Fruit fly (Drosophila melanogaster) whole organism, wandering third instar larva: Measurements from ENCODE around the gene CG18404.

ENCODE experiments used
- Abd-B ChIP-seq: fragments of >200 bp; optimal IDR thresholded peaks from 2 replicates; lab custom pipeline; 2017; ENCODE audit warnings: missing biosample characterization, missing genetic modification characterization
- CG32264 ChIP-seq: fragments of 200-800 bp; sonication (Bioruptor generic); optimal IDR thresholded peaks from 2 replicates; lab custom pipeline; 2016; ENCODE audit warnings: missing biosample characterization, missing genetic modification characterization
- CG9705 ChIP-seq: fragments of 200-800 bp; sonication (Bioruptor generic); optimal IDR thresholded peaks from 2 replicates; lab custom pipeline; 2018; ENCODE audit warnings: missing biosample characterization, mild to moderate bottlenecking, missing genetic modification characterization
- CrebA ChIP-seq: fragments of 200-800 bp; sonication (Bioruptor generic); optimal IDR thresholded peaks from 2 replicates; lab custom pipeline; 2016; ENCODE audit warnings: missing biosample characterization, mild to moderate bottlenecking, missing genetic modification characterization, borderline replicate concordance
- Dfd ChIP-seq: fragments of >200 bp; optimal IDR thresholded peaks from 2 replicates; lab custom pipeline; 2017; ENCODE audit warnings: missing biosample characterization, missing genetic modification characterization
- Dif ChIP-seq: fragments of 200-275, 200-300 bp; sonication (Bioruptor generic); optimal IDR thresholded peaks from 2 replicates; lab custom pipeline; 2018; ENCODE audit warnings: missing biosample characterization, missing genetic modification characterization; ENCODE audit not compliant: partially characterized antibody
- GATAd ChIP-seq: sonication (Bioruptor generic); optimal IDR thresholded peaks from 2 replicates; lab custom pipeline; 2016; ENCODE audit warnings: missing biosample characterization, missing genetic modification characterization
- HLH106 ChIP-seq: fragments of 200-800 bp; optimal IDR thresholded peaks from 3 replicates; lab custom pipeline; 2019; ENCODE audit warnings: missing biosample characterization, mild to moderate bottlenecking, missing genetic modification characterization, moderate library complexity
- Hnf4 ChIP-seq: fragments of 200-800 bp; sonication (Bioruptor generic); optimal IDR thresholded peaks from 2 replicates; lab custom pipeline; 2016; ENCODE audit warnings: missing biosample characterization, mild to moderate bottlenecking, missing genetic modification characterization
- Hr78 ChIP-seq: fragments of >200 bp; optimal IDR thresholded peaks from 2 replicates; lab custom pipeline; 2017; ENCODE audit warnings: missing biosample characterization, missing genetic modification characterization
- Hr83 ChIP-seq: fragments of 200-300 bp; sonication (Bioruptor generic); optimal IDR thresholded peaks from 2 replicates; lab custom pipeline; 2016; ENCODE audit warnings: missing biosample characterization, mild to moderate bottlenecking, missing genetic modification characterization, moderate library complexity; ENCODE audit not compliant: poor library complexity, severe bottlenecking
- Jra ChIP-seq: sonication (Bioruptor generic); optimal IDR thresholded peaks from 2 replicates; lab custom pipeline; 2016; ENCODE audit warnings: missing biosample characterization, missing genetic modification characterization
- Mio ChIP-seq: sonication (Bioruptor generic); optimal IDR thresholded peaks from 2 replicates; lab custom pipeline; 2016; ENCODE audit warnings: missing biosample characterization, missing genetic modification characterization
- Myc ChIP-seq: fragments of >200 bp; optimal IDR thresholded peaks from 2 replicates; lab custom pipeline; 2017
- N ChIP-seq: fragments of >200 bp; optimal IDR thresholded peaks from 2 replicates; lab custom pipeline; 2018; ENCODE audit warnings: missing biosample characterization, missing external identifiers, missing genetic modification characterization
- OdsH ChIP-seq: fragments of 200-800 bp; sonication (Bioruptor generic); optimal IDR thresholded peaks from 2 replicates; lab custom pipeline; 2016; ENCODE audit warnings: missing biosample characterization, mild to moderate bottlenecking, missing genetic modification characterization
- Rel ChIP-seq, 2 experiments: fragments of 200-800 bp; sonication (Bioruptor generic) in 1 of 2; optimal IDR thresholded peaks; 2 replicates in 1 of 2; 3 replicates in 1 of 2; lab custom pipeline; 2016 to 2019; ENCODE audit warnings: mild to moderate bottlenecking in 2 of 2, missing biosample characterization in 2 of 2, missing genetic modification characterization in 2 of 2, moderate library complexity in 1 of 2
- Sp1 ChIP-seq: fragments of 200-800 bp; sonication (Bioruptor generic); optimal IDR thresholded peaks from 3 replicates; lab custom pipeline; 2019; ENCODE audit warnings: missing biosample characterization, mild to moderate bottlenecking, missing genetic modification characterization, moderate library complexity
- Vsx2 ChIP-seq: fragments of 200-300, 225-300 bp; sonication (Bioruptor generic); optimal IDR thresholded peaks from 2 replicates; lab custom pipeline; 2018; ENCODE audit warnings: missing biosample characterization, missing genetic modification characterization; ENCODE audit not compliant: partially characterized antibody
- br ChIP-seq: fragments of 200-800 bp; sonication (Bioruptor generic); optimal IDR thresholded peaks from 2 replicates; lab custom pipeline; 2016; ENCODE audit warnings: missing biosample characterization, missing genetic modification characterization
- brk ChIP-seq: fragments of 200-800 bp; sonication (Bioruptor generic); optimal IDR thresholded peaks from 2 replicates; lab custom pipeline; 2016; ENCODE audit warnings: missing biosample characterization, mild to moderate bottlenecking, missing genetic modification characterization
- dl ChIP-seq, 2 experiments: fragments of 175-275, 200-275 bp in 1 of 2; fragments of 200-275 bp in 1 of 2; sonication (Bioruptor generic); optimal IDR thresholded peaks; lab custom pipeline; 2018; ENCODE audit warnings: mild to moderate bottlenecking in 2 of 2, missing biosample characterization in 2 of 2, missing genetic modification characterization in 2 of 2, moderate library complexity in 2 of 2; ENCODE audit not compliant: partially characterized antibody in 2 of 2, insufficient read depth in 1 of 2
- dmrt93B ChIP-seq: fragments of 200-800 bp; sonication (Bioruptor generic); optimal IDR thresholded peaks from 2 replicates; lab custom pipeline; 2018; ENCODE audit warnings: missing biosample characterization, mild to moderate bottlenecking, missing genetic modification characterization
- dsf ChIP-seq: sonication (Bioruptor generic); optimal IDR thresholded peaks from 2 replicates; lab custom pipeline; 2016; ENCODE audit warnings: missing biosample characterization, missing genetic modification characterization, borderline replicate concordance
- ey ChIP-seq: fragments of 200-800 bp; sonication (Bioruptor generic); optimal IDR thresholded peaks from 2 replicates; lab custom pipeline; 2016; ENCODE audit warnings: missing biosample characterization, missing genetic modification characterization
- foxo ChIP-seq, 2 experiments: fragments of 200-800 bp; sonication (Bioruptor generic); optimal IDR thresholded peaks; 2 replicates in 1 of 2; 3 replicates in 1 of 2; lab custom pipeline; 2016 to 2017; ENCODE audit warnings: missing biosample characterization in 2 of 2, missing genetic modification characterization in 2 of 2
- fru ChIP-seq: fragments of 200-800 bp; sonication (Bioruptor generic); optimal IDR thresholded peaks from 3 replicates; lab custom pipeline; 2016; ENCODE audit warnings: missing biosample characterization, mild to moderate bottlenecking, missing genetic modification characterization
- h ChIP-seq: fragments of 200-800 bp; sonication (Bioruptor generic); optimal IDR thresholded peaks from 3 replicates; lab custom pipeline; 2016; ENCODE audit warnings: missing biosample characterization, mild to moderate bottlenecking, missing genetic modification characterization
- jim ChIP-seq: fragments of 175-275, 200-325 bp; sonication (Bioruptor generic); optimal IDR thresholded peaks from 2 replicates; lab custom pipeline; 2016; ENCODE audit warnings: missing biosample characterization, mild to moderate bottlenecking, missing genetic modification characterization
- lola ChIP-seq: fragments of >200 bp; optimal IDR thresholded peaks from 2 replicates; lab custom pipeline; 2017; ENCODE audit warnings: missing biosample characterization, missing genetic modification characterization
- pan ChIP-seq: fragments of >200 bp; optimal IDR thresholded peaks from 2 replicates; lab custom pipeline; 2017
- psq ChIP-seq: fragments of 200-800 bp; sonication (Bioruptor generic); optimal IDR thresholded peaks from 3 replicates; lab custom pipeline; 2017; ENCODE audit warnings: missing biosample characterization, mild to moderate bottlenecking, missing genetic modification characterization, moderate library complexity
- rgr ChIP-seq: fragments of 200-800 bp; sonication (Bioruptor generic); optimal IDR thresholded peaks from 3 replicates; lab custom pipeline; 2016; ENCODE audit warnings: missing biosample characterization, mild to moderate bottlenecking, missing genetic modification characterization
- sage ChIP-seq: fragments of 200-800 bp; sonication (Bioruptor generic); optimal IDR thresholded peaks from 2 replicates; lab custom pipeline; 2016; ENCODE audit warnings: missing biosample characterization, mild to moderate bottlenecking, missing genetic modification characterization
- sv ChIP-seq: fragments of 200-800 bp; sonication (Bioruptor generic); optimal IDR thresholded peaks from 3 replicates; lab custom pipeline; 2016; ENCODE audit warnings: missing biosample characterization, missing genetic modification characterization
- tai ChIP-seq: sonication (Bioruptor generic); optimal IDR thresholded peaks from 2 replicates; lab custom pipeline; 2016; ENCODE audit warnings: missing biosample characterization, missing genetic modification characterization
- usp ChIP-seq: fragments of >200 bp; optimal IDR thresholded peaks from 2 replicates; lab custom pipeline; 2017; ENCODE audit warnings: missing biosample characterization, missing genetic modification characterization
- woc ChIP-seq: sonication (Bioruptor generic); optimal IDR thresholded peaks from 2 replicates; lab custom pipeline; 2016; ENCODE audit warnings: missing biosample characterization, mild to moderate bottlenecking, missing genetic modification characterization

The CG18404 gene

DNA sequence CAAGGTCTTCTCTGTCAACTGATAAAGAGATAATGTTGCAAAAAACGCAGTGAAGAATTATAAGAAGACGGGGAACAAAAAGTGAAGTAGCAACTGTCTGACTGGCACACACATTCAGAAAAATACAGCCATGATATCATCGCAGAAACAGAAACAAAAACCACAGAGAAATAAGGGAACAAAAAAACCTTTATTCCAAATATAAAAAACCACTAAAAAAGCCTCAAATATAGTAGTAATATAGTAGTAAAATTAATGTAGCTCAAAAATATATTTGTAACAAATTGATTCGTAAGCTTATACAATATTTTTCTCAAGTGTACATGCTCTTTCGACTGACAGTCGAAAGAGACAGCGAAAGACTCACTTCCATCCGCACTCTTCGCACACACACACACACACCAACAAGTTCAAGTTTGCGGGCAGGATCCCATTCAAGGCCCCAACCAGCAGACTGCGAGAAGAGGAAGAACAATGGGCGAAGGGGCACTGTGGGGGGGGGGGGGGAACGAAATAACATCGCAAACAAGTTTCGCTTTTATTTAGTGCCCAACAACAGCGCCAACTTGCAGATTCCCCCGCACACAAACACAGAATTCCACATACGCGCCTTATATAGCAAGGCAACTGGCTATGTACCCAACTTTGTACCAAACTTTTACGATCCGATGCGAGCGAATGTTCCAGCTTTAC, 5.5 kb downstream of the CG18404 start:
- TF ChIP-seq fru, result peak; percentile 92
- TF ChIP-seq psq (GFP tag; lab: Kevin White, UChicago), result peak; percentile 29
- no peak for TF ChIP-seq sv
- TF ChIP-seq Myc (lab: Kevin White, UChicago), result no peak
- TF ChIP-seq dl (GFP tag; optimal IDR thresholded peaks at IDR 0.05; lab: Kevin White, UChicago; ENCODE audit: insufficient read depth in 1 of 2, partially characterized antibody in 2 of 2), result no peak
- peak; percentile 89 for TF ChIP-seq HLH106
- TF ChIP-seq Hr78 (GFP tag; lab: Kevin White, UChicago), result no peak
- TF ChIP-seq CG32264 (GFP tag; lab: Kevin White, UChicago), result peak; percentile 53
- TF ChIP-seq tai (GFP tag; lab: Kevin White, UChicago), result peak; percentile 66
- TF ChIP-seq Jra (GFP tag; lab: Kevin White, UChicago), result peak; percentile 46
- TF ChIP-seq brk (GFP tag; lab: Kevin White, UChicago), result peak; percentile 76
- TF ChIP-seq N (GFP tag; lab: Kevin White, UChicago), result no peak
- no peak for TF ChIP-seq jim (GFP tag; lab: Kevin White, UChicago)
- TF ChIP-seq usp, result no peak
- peak; percentile 52 for TF ChIP-seq dmrt93B (GFP tag; lab: Kevin White, UChicago)
- TF ChIP-seq sage (GFP tag; lab: Kevin White, UChicago), result peak; percentile 26
- TF ChIP-seq ey (GFP tag; lab: Kevin White, UChicago), result peak; percentile 84
- peak; percentile 47 for TF ChIP-seq Rel (GFP tag; optimal IDR thresholded peaks at IDR 0.05; lab: Kevin White, UChicago)
- TF ChIP-seq Rel (tag; optimal IDR thresholded peaks at IDR 0.05; lab: Kevin White, UChicago), result no peak
- TF ChIP-seq Vsx2 (GFP tag; lab: Kevin White, UChicago), result no peak
- peak; percentile 39 for TF ChIP-seq CrebA (GFP tag; lab: Kevin White, UChicago)
- TF ChIP-seq Dif (GFP tag; lab: Kevin White, UChicago), result no peak
- peak; percentile 80 for TF ChIP-seq Sp1 (GFP tag; lab: Kevin White, UChicago)
- peak; percentile 31 for TF ChIP-seq woc (GFP tag; lab: Kevin White, UChicago)
- TF ChIP-seq CG9705 (GFP tag; lab: Kevin White, UChicago), result peak; percentile 50
- no peak for TF ChIP-seq Abd-B
- peak; percentile 80 for TF ChIP-seq br (GFP tag; lab: Kevin White, UChicago)
- no peak for TF ChIP-seq lola (GFP tag; lab: Kevin White, UChicago)
- peak; percentile 83 for TF ChIP-seq rgr (GFP tag; lab: Kevin White, UChicago)
- TF ChIP-seq OdsH, result peak; percentile 84
- TF ChIP-seq Hr83 (GFP tag; lab: Kevin White, UChicago), result no peak
- TF ChIP-seq dsf (GFP tag; lab: Kevin White, UChicago), result peak; percentile 8
- no peak for TF ChIP-seq Mio (GFP tag; lab: Kevin White, UChicago)
- peak; percentile 95 for TF ChIP-seq h (GFP tag; lab: Kevin White, UChicago)
- TF ChIP-seq foxo (GFP tag; optimal IDR thresholded peaks at IDR 0.05; lab: Kevin White, UChicago), result peak; percentile 11 to 93
- peak; percentile 86 for TF ChIP-seq Dfd (GFP tag; lab: Kevin White, UChicago)
- TF ChIP-seq GATAd, result no peak
- TF ChIP-seq Hnf4 (GFP tag; lab: Kevin White, UChicago), result peak; percentile 81
- TF ChIP-seq pan (lab: Kevin White, UChicago), result no peak
- TF ChIP-seq, all 38 proteins: peak for 23

DNA sequence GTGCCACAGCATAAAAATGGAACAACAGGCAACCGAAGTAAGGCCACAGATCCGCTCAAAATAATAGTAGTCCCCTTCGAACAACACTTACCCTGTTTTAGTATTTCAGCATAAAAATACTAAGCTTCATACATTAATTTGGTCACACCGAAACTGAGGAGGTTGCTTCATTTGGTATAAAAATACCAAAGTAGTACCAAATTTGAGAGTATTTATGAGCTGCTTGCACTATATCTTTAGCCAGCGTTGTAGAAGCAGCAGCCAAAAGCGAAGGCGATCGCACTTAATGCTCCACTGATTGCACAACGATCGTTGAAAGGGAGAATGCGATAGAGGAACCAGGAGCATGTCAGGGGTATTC, 6.0 kb downstream of the CG18404 start:
- TF ChIP-seq Dif (GFP tag; lab: Kevin White, UChicago), result no peak
- TF ChIP-seq Hnf4 (GFP tag; lab: Kevin White, UChicago), result peak; percentile 85
- peak; percentile 70 for TF ChIP-seq tai (GFP tag; lab: Kevin White, UChicago)
- TF ChIP-seq ey (GFP tag; lab: Kevin White, UChicago), result peak; percentile 94
- TF ChIP-seq h (GFP tag; lab: Kevin White, UChicago), result peak; percentile 95
- no peak for TF ChIP-seq dl (GFP tag; optimal IDR thresholded peaks at IDR 0.05; lab: Kevin White, UChicago; ENCODE audit: insufficient read depth in 1 of 2, partially characterized antibody in 2 of 2)
- TF ChIP-seq Dfd (GFP tag; lab: Kevin White, UChicago), result no peak
- peak; percentile 93 for TF ChIP-seq woc (GFP tag; lab: Kevin White, UChicago)
- peak; percentile 68 for TF ChIP-seq brk (GFP tag; lab: Kevin White, UChicago)
- TF ChIP-seq Hr83 (GFP tag; lab: Kevin White, UChicago), result peak; percentile 16
- peak; percentile 81 for TF ChIP-seq dmrt93B (GFP tag; lab: Kevin White, UChicago)
- peak; percentile 92 for TF ChIP-seq Sp1 (GFP tag; lab: Kevin White, UChicago)
- TF ChIP-seq pan (lab: Kevin White, UChicago), result no peak
- peak; percentile 95 for TF ChIP-seq br (GFP tag; lab: Kevin White, UChicago)
- peak; percentile 81 for TF ChIP-seq Rel (GFP tag; optimal IDR thresholded peaks at IDR 0.05; lab: Kevin White, UChicago)
- TF ChIP-seq Rel (tag; optimal IDR thresholded peaks at IDR 0.05; lab: Kevin White, UChicago), result peak; percentile 39
- TF ChIP-seq Vsx2 (GFP tag; lab: Kevin White, UChicago), result no peak
- no peak for TF ChIP-seq sv
- peak; percentile 95 for TF ChIP-seq psq (GFP tag; lab: Kevin White, UChicago)
- TF ChIP-seq CrebA (GFP tag; lab: Kevin White, UChicago), result peak; percentile 72
- TF ChIP-seq GATAd, result no peak
- peak; percentile 55 for TF ChIP-seq CG9705 (GFP tag; lab: Kevin White, UChicago)
- TF ChIP-seq OdsH, result peak; percentile 92
- TF ChIP-seq fru, result peak; percentile 96
- TF ChIP-seq sage (GFP tag; lab: Kevin White, UChicago), result peak; percentile 87
- TF ChIP-seq Hr78 (GFP tag; lab: Kevin White, UChicago), result no peak
- TF ChIP-seq usp, result no peak
- TF ChIP-seq foxo (GFP tag; optimal IDR thresholded peaks at IDR 0.05; lab: Kevin White, UChicago), result peak; percentile 84 to 92
- TF ChIP-seq HLH106, result peak; percentile 89
- TF ChIP-seq Mio (GFP tag; lab: Kevin White, UChicago), result peak; percentile 34
- no peak for TF ChIP-seq Abd-B
- TF ChIP-seq rgr (GFP tag; lab: Kevin White, UChicago), result peak; percentile 90
- TF ChIP-seq jim (GFP tag; lab: Kevin White, UChicago), result no peak
- no peak for TF ChIP-seq dsf (GFP tag; lab: Kevin White, UChicago)
- TF ChIP-seq N (GFP tag; lab: Kevin White, UChicago), result no peak
- TF ChIP-seq Myc (lab: Kevin White, UChicago), result no peak
- TF ChIP-seq CG32264 (GFP tag; lab: Kevin White, UChicago), result peak; percentile 92
- TF ChIP-seq Jra (GFP tag; lab: Kevin White, UChicago), result peak; percentile 43
- no peak for TF ChIP-seq lola (GFP tag; lab: Kevin White, UChicago)
- TF ChIP-seq, all 38 proteins: peak for 23
